Worm (Caenorhabditis elegans): ENCODE measurements around the gene gbh-2.

gbh-2 gene

DNA sequence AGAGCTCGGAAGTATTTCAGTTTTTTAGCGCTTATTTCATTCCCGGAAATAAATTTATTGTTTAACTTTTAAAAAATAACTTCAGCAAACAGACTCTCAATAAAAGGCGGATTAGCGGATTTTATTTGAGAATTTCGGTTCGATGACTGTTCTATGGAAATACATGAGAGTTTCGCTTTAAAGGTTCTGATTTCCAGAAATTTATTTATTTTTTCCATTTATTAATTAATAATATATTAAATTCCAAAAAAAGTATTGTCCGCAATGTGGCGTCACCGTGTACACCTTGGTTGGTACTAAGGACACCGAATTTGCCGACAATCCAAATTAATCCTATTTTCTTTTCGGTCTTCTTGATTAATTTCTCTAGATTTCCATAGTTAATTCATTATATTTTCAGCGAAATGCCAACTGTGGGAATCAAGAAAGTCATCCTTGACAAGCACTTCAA, 21.2 kb upstream of the gbh-2 start, which contains the start of gene fars-3:
TSS of gene fars-3 (plus strand) at position 401 of the 451 bp plus-strand sequence.
- TF ChIP-seq unc-62 (GFP tag; optimal IDR thresholded peaks at IDR 0.05), result no peak

ce11 chrII:8466874-8467273, 18.8 kb upstream of the gbh-2 start, which contains the start of gene F22B5.10:
TSS of gene F22B5.10 (plus strand) at chrII:8467174.
- TF ChIP-seq unc-62 (GFP tag; optimal IDR thresholded peaks at IDR 0.05), result no peak

DNA sequence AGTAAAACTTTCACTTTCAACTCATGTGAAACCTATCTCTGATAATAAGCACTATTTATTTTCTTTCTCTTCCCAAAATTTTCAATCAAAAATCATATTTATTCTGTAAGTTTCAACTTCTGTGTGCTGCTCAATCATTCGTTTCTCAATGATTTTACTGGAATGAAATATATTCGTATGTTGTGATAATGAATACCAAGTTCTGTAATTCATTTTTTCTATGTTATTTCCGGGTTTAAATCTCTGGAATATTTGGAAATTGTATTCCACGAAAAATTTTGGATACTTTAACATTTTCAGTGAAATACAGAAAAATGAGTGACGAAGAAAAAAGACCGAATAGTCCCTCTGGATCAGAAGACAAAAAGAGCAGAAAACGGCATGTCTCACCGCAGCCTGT, 17.9 kb upstream of the gbh-2 start, which contains the start of gene M05D6.2:
TSS of gene M05D6.2 (plus strand) at position 301 of the 400 bp plus-strand sequence.
- no peak for TF ChIP-seq unc-62 (GFP tag; optimal IDR thresholded peaks at IDR 0.05)

ce11 chrII:8471139-8471538, 14.5 kb upstream of the gbh-2 start, which contains the start of gene M05D6.8:
TSS of gene M05D6.8 (minus strand) at chrII:8471239.
- TF ChIP-seq unc-62 (GFP tag; optimal IDR thresholded peaks at IDR 0.05), result no peak

DNA sequence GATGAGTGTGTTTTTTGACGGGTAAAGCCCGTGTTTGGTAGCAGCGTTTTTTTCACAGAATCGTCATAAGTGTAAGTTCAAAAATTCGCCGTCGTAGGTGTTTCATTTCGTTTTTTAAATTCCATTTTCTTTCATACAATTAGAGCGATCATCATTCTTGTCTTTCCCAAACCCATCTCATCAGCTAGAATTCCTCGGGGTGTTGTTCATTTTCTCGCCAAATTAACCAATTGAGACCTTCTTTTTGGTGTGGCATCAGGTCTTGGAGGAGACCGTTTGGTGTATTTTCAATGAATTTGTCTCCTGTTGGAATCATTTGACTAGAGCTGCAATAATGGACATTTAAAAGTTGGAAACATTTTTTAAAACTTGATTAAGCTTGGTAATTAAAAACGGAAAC, 12.8 kb upstream of the gbh-2 start:
- TF ChIP-seq unc-62 (GFP tag; optimal IDR thresholded peaks at IDR 0.05), result no peak

ce11 chrII:8475306-8475822, 10.3 kb upstream of the gbh-2 start, which contains the start of the genes M05D6.1 and M05D6.3:
TSS of gene M05D6.1 (minus strand) at chrII:8475406.
TSS of gene M05D6.3 (plus strand) at chrII:8475772.
- TF ChIP-seq unc-62 (GFP tag; optimal IDR thresholded peaks at IDR 0.05), result no peak

DNA sequence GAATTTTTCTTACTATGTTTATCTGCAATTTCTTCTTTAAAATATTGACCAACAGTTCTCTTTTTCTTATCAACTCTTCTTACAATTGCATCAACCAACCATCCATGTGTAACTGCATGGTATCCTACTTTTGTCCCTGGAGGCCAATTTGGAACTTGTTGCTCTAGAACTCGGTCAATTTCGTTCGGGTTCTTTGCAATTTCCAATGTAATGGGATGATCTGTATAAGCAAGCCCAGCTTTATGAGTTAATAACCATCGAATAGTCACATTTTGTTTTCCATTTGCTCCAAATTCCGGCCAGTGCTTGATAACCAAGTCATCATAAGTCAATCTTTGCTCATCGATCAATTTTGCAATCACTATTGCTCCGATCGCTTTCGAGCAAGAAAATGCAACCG, 6.3 kb upstream of the gbh-2 start:
- no peak for TF ChIP-seq unc-62 (GFP tag; optimal IDR thresholded peaks at IDR 0.05)

DNA sequence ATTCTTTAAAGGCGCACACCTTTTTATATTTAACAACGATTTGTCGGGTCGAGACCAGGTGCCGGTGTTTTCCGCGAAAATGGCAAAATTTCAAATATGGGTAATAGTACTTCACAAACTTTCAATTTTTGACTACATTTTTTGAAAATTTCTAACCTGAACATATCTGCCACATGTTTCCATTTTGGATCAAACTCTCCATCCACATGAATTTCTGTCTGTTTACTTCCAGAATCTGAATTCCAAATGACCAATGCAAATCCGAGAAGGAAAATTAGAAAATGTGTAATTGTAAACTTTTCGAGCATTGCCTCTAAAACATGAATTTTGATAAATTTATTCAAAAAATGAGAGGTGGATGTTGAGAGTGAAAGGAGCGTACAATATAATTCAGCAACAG, 5.5 kb upstream of the gbh-2 start, which contains the start of gene lact-4:
TSS of gene lact-4 (minus strand) at position 313 of the 400 bp plus-strand sequence.
- TF ChIP-seq unc-62 (GFP tag; optimal IDR thresholded peaks at IDR 0.05), result no peak

- no peak for TF ChIP-seq unc-62 (GFP tag; optimal IDR thresholded peaks at IDR 0.05)
Measured at ce11 chrII:8481033-8481708, 4.5 kb upstream of the gbh-2 start.

DNA sequence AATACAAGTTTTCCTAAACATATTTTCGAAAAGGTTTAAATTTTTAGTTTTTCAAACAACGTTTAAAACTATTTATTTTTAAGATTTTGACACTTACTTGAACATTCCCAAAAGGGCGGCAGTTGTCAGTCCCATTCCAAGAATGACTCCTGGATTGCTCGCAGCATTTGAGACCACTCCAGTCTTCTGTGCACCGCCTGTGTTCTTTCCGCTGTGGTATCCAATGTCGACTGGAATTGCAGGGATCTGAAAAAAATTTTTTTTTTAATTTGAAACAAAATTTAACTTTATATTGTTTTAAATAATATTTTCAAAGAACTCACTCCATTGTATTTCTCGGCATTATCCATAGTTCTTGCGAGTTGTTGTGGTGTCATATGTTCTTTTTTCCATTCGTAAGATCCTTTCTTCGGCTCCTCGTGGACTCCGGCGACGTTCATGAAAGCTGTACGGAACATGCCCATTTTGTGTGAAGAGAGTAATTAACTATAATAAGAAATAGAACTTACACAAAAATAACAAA, 3.9 kb upstream of the gbh-2 start, which contains the start of gene M05D6.5:
TSS of gene M05D6.5 (minus strand) at position 473 of the 523 bp plus-strand sequence.
- no peak for TF ChIP-seq unc-62 (GFP tag; optimal IDR thresholded peaks at IDR 0.05)

DNA sequence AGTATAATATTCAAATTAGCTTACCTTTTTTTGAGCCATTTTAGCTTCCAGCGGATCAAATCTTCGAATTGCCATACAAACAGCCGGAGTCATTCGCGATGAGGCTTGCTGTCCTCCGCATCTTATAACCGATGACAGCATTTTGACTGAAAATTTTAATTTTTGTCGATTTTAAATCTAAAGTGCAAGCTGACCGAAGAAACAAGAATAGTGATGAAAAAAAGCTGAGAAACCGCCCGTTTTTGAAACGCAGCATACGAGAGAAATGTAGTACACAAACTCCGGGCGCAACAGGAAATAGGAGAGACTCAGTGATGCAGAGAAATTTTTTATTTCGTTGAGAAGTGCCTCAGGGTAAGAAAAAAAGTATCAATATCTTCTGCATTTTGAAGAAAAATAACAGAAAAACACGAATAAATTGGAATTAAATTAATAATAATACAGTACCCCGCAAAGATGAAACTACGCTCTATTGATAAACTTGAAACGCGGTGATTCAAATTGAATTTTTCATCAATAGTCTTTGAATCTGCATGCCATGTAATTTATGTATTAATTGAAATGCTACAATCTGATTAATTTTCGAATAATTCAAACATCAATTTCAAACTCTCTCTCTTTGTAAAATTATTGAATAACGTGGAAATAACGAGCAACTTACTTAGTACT, 2.4 kb upstream of the gbh-2 start:
- TF ChIP-seq unc-62 (GFP tag; optimal IDR thresholded peaks at IDR 0.05), result no peak

DNA sequence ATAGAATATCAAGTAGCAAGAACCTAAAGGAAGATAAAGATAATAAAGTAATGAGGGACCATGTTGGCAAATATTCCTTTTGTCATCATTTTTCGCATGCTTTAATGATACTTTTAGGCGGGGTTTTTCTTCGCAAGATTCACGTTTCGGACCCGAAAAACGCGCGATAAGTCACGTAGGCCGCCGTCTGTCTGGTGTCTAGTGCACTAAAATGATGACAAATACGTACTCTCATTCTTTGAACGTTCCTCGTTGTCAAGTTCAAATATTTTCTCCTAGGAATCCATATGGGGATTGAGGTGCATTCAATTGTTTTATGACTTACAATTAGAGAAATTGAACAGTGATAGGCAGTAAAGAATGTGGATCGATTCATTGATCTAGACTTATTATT, 1.9 kb upstream of the gbh-2 start, which contains the start of gene taap-1:
TSS of gene taap-1 (minus strand) at position 79 of the 394 bp plus-strand sequence.
- no peak for TF ChIP-seq unc-62 (GFP tag; optimal IDR thresholded peaks at IDR 0.05)

DNA sequence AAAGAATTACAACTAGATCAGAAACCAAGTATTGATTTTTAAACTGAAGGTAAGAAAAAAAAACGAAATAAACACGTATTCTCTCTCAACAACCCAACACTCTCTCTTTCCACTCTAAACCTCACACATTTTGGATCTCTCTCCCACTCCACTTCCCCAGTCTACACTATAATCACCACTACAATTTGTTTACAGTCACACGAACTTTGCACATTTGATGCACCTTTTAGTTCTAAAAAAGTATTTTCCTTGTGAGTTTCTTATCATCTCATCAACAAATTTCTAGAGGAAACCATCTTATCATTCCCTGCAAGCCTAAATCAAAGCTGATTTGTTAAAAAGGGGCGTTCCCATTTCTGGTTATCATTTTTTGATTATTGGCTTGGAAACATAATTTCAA, 1.1 kb upstream of the gbh-2 start:
- TF ChIP-seq unc-62 (GFP tag; optimal IDR thresholded peaks at IDR 0.05), result no peak

- no peak for TF ChIP-seq unc-62 (GFP tag; optimal IDR thresholded peaks at IDR 0.05)
Measured at ce11 chrII:8488123-8488522, 2.4 kb downstream of the gbh-2 start.

DNA sequence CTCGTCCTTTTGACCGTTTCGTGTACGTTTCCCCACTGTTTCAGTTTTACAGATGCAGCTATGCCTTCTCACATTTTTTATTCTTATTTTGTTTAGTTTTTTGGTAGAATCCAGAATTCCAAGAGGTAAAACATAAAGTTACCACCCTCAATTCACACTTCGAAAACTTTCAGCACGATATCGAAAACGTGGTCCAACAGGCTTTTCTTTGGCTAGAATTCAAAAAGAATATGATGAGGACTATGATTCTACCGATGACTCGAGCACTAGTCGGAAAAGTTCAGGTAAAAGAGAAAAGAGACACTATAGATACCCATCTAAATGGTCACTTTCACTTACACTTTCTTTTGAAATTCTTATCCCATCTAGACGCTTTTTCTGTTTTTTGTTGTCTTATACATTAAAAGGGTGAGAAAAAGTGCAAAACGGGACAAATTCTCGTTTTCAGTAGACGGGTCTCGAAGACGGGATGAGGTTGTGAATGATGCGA, 8.6 kb downstream of the gbh-2 start, which contains the start of gene M05D6.9:
TSS of gene M05D6.9 (plus strand) at position 51 of the 490 bp plus-strand sequence.
- no peak for TF ChIP-seq unc-62 (GFP tag; optimal IDR thresholded peaks at IDR 0.05)

- TF ChIP-seq unc-62 (GFP tag; optimal IDR thresholded peaks at IDR 0.05), result no peak
Measured at ce11 chrII:8496184-8496583, 10.5 kb downstream of the gbh-2 start.
